Fruit fly (Drosophila melanogaster) whole organism, adult: Measurements from ENCODE around the gene INPP5E.

Source experiments
- CG11617 ChIP-seq: fragments of 200-800 bp; sonication (Bioruptor generic); optimal IDR thresholded peaks from 2 replicates; lab custom pipeline; 2017; ENCODE audit warnings: mild to moderate bottlenecking, missing biosample characterization, missing genetic modification reagents, missing genetic modification characterization
- CG12768 ChIP-seq: fragments of 200-800 bp; sonication (Bioruptor generic); optimal IDR thresholded peaks from 2 replicates; lab custom pipeline; 2017; ENCODE audit warnings: missing biosample characterization, missing genetic modification characterization, mild to moderate bottlenecking, moderate library complexity, missing genetic modification reagents
- CG14711 ChIP-seq: fragments of 200-800 bp; sonication (Bioruptor generic); optimal IDR thresholded peaks from 2 replicates; lab custom pipeline; 2018; ENCODE audit warnings: missing biosample characterization, mild to moderate bottlenecking, missing genetic modification characterization, moderate library complexity
- CG1620 ChIP-seq: fragments of 200-800 bp; sonication (Bioruptor generic); optimal IDR thresholded peaks from 2 replicates; lab custom pipeline; 2016; ENCODE audit warnings: missing biosample characterization, missing genetic modification characterization
- CG33017 ChIP-seq: fragments of 200-800 bp; sonication (Bioruptor generic); optimal IDR thresholded peaks from 2 replicates; lab custom pipeline; 2018; ENCODE audit warnings: missing biosample characterization, mild to moderate bottlenecking, missing genetic modification characterization, moderate library complexity
- CG5204 ChIP-seq: fragments of 200-800 bp; sonication (Bioruptor generic); optimal IDR thresholded peaks from 2 replicates; lab custom pipeline; 2016; ENCODE audit warnings: missing biosample characterization, missing genetic modification characterization
- CG7045 ChIP-seq: fragments of 200-800 bp; sonication (Bioruptor generic); optimal IDR thresholded peaks from 2 replicates; lab custom pipeline; 2017; ENCODE audit warnings: missing biosample characterization, mild to moderate bottlenecking, missing genetic modification characterization
- CG7101 ChIP-seq: fragments of 200-800 bp; sonication (Bioruptor generic); optimal IDR thresholded peaks from 2 replicates; lab custom pipeline; 2018; ENCODE audit warnings: missing biosample characterization, mild to moderate bottlenecking, missing genetic modification characterization, moderate library complexity
- Clk ChIP-seq: fragments of 200-800 bp; sonication (Bioruptor generic); optimal IDR thresholded peaks from 2 replicates; lab custom pipeline; 2017; ENCODE audit warnings: missing biosample characterization, missing genetic modification characterization
- Crg-1 ChIP-seq: fragments of 200-800 bp; sonication (Bioruptor generic); optimal IDR thresholded peaks from 2 replicates; lab custom pipeline; 2016; ENCODE audit warnings: missing biosample characterization, missing genetic modification characterization
- Hr96 ChIP-seq: fragments of 200-800 bp; sonication (Bioruptor generic); optimal IDR thresholded peaks from 2 replicates; lab custom pipeline; 2016; ENCODE audit warnings: missing biosample characterization, missing genetic modification characterization
- Mnt ChIP-seq: fragments of 200-800 bp; sonication (Bioruptor generic); optimal IDR thresholded peaks from 2 replicates; lab custom pipeline; 2016; ENCODE audit warnings: missing biosample characterization, mild to moderate bottlenecking, missing genetic modification characterization
- bab1 ChIP-seq: fragments of 200-800 bp; sonication (Bioruptor generic); optimal IDR thresholded peaks from 3 replicates; lab custom pipeline; 2019; ENCODE audit warnings: missing biosample characterization, mild to moderate bottlenecking, missing genetic modification characterization, moderate library complexity
- cic ChIP-seq: fragments of 200-800 bp; sonication (Bioruptor generic); optimal IDR thresholded peaks from 2 replicates; lab custom pipeline; 2017; ENCODE audit warnings: missing biosample characterization, mild to moderate bottlenecking, missing genetic modification characterization, moderate library complexity
- cnc ChIP-seq, 2 experiments: fragments of >200 bp; optimal IDR thresholded peaks; 2 replicates each; lab custom pipeline; 2017
- kay ChIP-seq: fragments of 200-800 bp; sonication (Bioruptor generic); peaks from one replicate; lab custom pipeline; 2016; ENCODE audit warnings: missing biosample characterization, missing genetic modification characterization, borderline replicate concordance
- ovo ChIP-seq: fragments of 200-800 bp; sonication (Bioruptor generic); optimal IDR thresholded peaks from 2 replicates; lab custom pipeline; 2016; ENCODE audit warnings: missing biosample characterization, missing genetic modification characterization
- pad ChIP-seq: fragments of 200-800 bp; sonication (Bioruptor generic); optimal IDR thresholded peaks from 3 replicates; lab custom pipeline; 2017; ENCODE audit warnings: missing biosample characterization, missing genetic modification characterization, mild to moderate bottlenecking, moderate library complexity, missing genetic modification reagents
- tj ChIP-seq: fragments of 200-800 bp; sonication (Bioruptor generic); optimal IDR thresholded peaks from 3 replicates; lab custom pipeline; 2017; ENCODE audit warnings: missing biosample characterization, mild to moderate bottlenecking, missing genetic modification characterization, moderate library complexity
- toe ChIP-seq: fragments of 200-800 bp; sonication (Bioruptor generic); optimal IDR thresholded peaks from 2 replicates; lab custom pipeline; 2016; ENCODE audit warnings: missing biosample characterization, missing genetic modification characterization

INPP5E gene

DNA sequence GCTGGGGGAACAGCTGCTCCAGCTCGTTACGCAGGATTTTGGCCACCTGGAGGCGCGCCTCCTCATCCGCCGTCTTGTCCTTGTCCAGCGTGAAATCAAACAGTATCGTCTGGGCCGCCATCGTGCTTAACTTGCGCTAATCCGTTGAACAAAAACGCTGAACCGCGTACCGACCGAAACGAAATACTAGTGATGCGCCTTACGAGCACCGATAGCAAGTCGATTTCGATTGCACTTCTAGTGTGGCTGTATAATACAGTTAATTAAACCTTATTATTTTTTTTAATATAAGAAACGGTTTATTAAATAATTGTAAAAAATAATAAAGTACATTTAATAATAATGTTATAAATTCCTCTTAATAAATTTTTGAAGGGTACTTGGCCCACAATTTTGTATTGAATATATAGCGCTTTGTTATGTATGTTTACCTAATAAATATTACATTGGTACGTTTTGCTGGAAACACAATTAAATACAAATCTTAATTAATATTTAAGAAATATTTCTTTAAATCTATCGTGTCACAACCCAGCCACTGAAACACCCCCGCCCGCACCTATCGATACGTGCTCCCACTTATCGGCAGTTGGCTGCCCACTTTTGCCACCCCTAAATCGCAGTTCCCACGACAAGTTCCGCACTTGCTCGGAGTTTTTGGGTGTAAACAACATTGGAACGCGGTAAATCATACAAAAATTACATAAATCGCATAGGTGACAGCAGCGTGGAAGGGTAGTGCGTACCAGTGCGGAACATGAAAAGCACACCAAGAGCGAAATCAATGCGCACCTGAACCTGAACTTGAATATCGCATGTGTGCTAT lies at the start of gene INPP5E, which contains the start of gene Sms:
TSS of gene INPP5E (plus strand) at position 602 of the 826 bp plus-strand sequence.
TSS of gene Sms (minus strand) at position 198 of the 826 bp plus-strand sequence.
- TF ChIP-seq CG11617 (GFP tag; lab: Kevin White, UChicago), result peak; percentile 65
- peak; percentile 49 for TF ChIP-seq CG1620 (GFP tag; lab: Kevin White, UChicago)
- TF ChIP-seq pad (GFP tag; lab: Kevin White, UChicago), result peak; percentile 18
- peak; percentile 23 for TF ChIP-seq Mnt (GFP tag; lab: Kevin White, UChicago)
- TF ChIP-seq toe (GFP tag; lab: Kevin White, UChicago), result peak; percentile 6
- TF ChIP-seq Hr96, result peak; percentile 20
- no peak for TF ChIP-seq cic (GFP tag; lab: Kevin White, UChicago)
- TF ChIP-seq CG14711 (tag; lab: Kevin White, UChicago), result peak; percentile 68
- TF ChIP-seq cnc (optimal IDR thresholded peaks at IDR 0.05; lab: Kevin White, UChicago), result no peak
- TF ChIP-seq CG33017 (tag; lab: Kevin White, UChicago), result no peak
- no peak for TF ChIP-seq kay (GFP tag; lab: Kevin White, UChicago)
- TF ChIP-seq bab1, result peak; percentile 52
- peak; percentile 32 for TF ChIP-seq ovo (GFP tag; lab: Kevin White, UChicago)
- TF ChIP-seq CG5204 (GFP tag; lab: Kevin White, UChicago), result peak; percentile 20
- peak; percentile 44 for TF ChIP-seq CG7045
- peak; percentile 33 for TF ChIP-seq CG7101 (tag; lab: Kevin White, UChicago)
- TF ChIP-seq tj (GFP tag; lab: Kevin White, UChicago), result peak; percentile 18
- TF ChIP-seq CG12768 (GFP tag; lab: Kevin White, UChicago), result no peak

DNA sequence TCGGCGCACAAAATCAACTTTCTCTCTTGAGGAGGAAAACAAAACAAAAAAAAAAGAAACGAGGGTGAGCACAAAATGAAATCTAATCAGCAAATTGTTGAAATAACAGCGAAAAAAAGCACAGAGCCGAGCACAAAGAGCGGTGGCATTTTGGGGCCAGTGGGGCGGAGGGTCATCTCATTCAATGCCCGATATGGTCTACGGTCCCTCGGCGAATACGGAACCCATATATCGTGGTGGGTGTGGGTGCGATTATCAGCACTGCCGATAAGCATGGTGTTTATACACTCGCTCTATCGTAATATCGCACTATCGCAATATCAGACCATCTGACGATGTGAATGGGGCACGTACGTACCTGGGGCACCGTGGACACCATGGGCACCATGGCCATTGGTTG lies 18.8 kb upstream of the INPP5E start:
- peak; percentile 6 for TF ChIP-seq ovo (GFP tag; lab: Kevin White, UChicago)
- peak; percentile 9 for TF ChIP-seq Mnt (GFP tag; lab: Kevin White, UChicago)
- TF ChIP-seq CG33017 (tag; lab: Kevin White, UChicago), result peak; percentile 17
- peak; percentile 44 for TF ChIP-seq CG12768 (GFP tag; lab: Kevin White, UChicago)
- TF ChIP-seq cic (GFP tag; lab: Kevin White, UChicago), result peak; percentile 93
- TF ChIP-seq bab1, result no peak
- peak; percentile 12 for TF ChIP-seq Hr96
- TF ChIP-seq Clk, result no peak

DNA sequence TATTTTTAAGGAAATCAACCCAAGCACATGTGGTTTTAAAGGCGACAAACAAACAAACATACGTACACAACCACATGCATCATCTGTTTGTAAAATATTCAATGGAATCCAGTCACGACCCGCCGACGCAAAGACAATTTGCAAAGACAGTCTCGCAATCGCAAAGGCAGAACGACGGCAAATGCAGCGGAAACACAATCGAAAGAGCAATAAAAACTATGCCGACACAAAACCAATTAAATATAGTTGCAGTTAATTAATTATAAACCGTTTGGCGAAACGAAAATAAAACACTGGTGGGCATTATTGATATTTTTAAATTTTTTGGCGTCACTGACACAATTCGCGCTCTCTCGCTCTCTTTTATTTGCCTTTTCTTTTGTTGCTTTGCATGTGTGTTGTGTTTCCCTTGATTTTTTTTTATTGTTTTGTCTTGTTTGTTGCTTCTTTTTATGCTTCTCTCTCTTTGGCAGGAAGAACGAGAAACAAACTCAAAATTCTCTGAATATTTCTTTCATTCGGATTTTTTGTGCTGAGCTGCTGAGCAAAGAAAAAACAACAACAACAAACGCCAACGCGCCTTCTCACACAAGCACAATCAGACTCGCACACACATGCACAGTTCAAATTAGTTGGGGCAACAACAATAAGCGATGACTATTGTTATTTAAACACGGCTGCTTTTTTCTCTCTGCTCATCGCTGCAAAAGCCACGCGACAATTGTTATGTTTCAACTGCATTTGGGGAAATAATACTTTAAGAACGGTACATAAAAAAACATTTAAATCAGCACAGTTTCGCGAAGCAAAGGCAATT lies 11.7 kb upstream of the INPP5E start:
- peak; percentile 64 to 74 for TF ChIP-seq cnc (optimal IDR thresholded peaks at IDR 0.05; lab: Kevin White, UChicago)
- TF ChIP-seq kay (GFP tag; lab: Kevin White, UChicago), result no peak
- TF ChIP-seq CG33017 (tag; lab: Kevin White, UChicago), result peak; percentile 26
- no peak for TF ChIP-seq CG7045
- TF ChIP-seq CG12768 (GFP tag; lab: Kevin White, UChicago), result peak; percentile 5
- TF ChIP-seq cic (GFP tag; lab: Kevin White, UChicago), result peak; percentile 6
- peak; percentile 25 for TF ChIP-seq ovo (GFP tag; lab: Kevin White, UChicago)
- TF ChIP-seq pad (GFP tag; lab: Kevin White, UChicago), result peak; percentile 7
- peak; percentile 60 for TF ChIP-seq tj (GFP tag; lab: Kevin White, UChicago)
- TF ChIP-seq bab1, result no peak

DNA sequence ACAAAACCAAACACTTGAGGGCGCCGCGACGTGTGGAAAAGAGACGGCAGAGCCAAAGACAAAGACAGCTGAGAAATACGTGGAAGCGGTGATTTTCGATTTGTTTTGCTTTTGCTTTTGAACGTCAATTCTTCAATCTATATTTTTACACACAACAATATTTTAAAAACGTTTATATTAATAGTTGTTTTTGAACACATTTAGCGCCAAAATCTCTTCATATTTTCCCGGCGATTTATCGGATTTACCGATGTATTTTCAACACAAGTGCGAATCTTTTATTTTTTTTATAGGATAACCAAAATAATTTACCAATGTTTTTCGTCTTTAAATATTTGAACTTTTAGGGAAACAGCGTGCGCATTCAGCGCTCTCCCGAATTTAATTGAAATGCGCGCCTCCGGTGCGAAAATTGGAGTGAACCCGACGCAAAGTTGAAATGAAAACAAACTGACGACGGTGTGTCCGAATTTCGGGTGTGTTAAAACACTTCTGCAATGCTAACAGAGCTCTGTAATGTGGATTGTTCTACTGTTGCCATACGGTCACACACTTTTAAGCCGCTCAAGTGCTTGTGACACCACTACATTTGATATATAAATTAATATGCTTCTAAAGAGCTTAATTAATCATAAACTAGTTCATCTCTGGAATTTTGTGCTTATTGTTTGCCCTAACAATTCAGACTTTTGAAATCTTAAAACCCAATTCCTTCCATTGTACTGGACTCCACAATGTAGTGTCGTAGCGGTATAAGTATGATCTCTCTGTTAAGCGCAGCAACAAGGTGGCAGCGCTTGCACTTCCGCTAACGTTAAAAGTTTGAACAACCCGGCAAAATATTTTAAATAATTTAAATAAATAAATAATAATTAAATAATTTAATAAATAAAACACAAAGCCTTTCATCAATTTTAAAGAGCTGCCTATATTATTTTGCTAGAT lies 10.8 kb upstream of the INPP5E start, which contains the start of gene app:
TSS of gene app (minus strand) at position 499 of the 945 bp plus-strand sequence.
- peak; percentile 79 for TF ChIP-seq pad (GFP tag; lab: Kevin White, UChicago)
- TF ChIP-seq CG7101 (tag; lab: Kevin White, UChicago), result peak; percentile 93
- TF ChIP-seq Crg-1 (GFP tag; lab: Kevin White, UChicago), result peak; percentile 88
- peak; percentile 52 for TF ChIP-seq cic (GFP tag; lab: Kevin White, UChicago)
- peak; percentile 88 for TF ChIP-seq toe (GFP tag; lab: Kevin White, UChicago)
- peak; percentile 92 for TF ChIP-seq CG5204 (GFP tag; lab: Kevin White, UChicago)
- peak; percentile 69 for TF ChIP-seq Clk
- peak; percentile 88 for TF ChIP-seq CG11617 (GFP tag; lab: Kevin White, UChicago)
- TF ChIP-seq Mnt (GFP tag; lab: Kevin White, UChicago), result peak; percentile 76
- TF ChIP-seq Hr96, result peak; percentile 83
- peak; percentile 90 for TF ChIP-seq CG12768 (GFP tag; lab: Kevin White, UChicago)
- TF ChIP-seq tj (GFP tag; lab: Kevin White, UChicago), result peak; percentile 71
- TF ChIP-seq kay (GFP tag; lab: Kevin White, UChicago), result peak; percentile 94
- peak; percentile 93 for TF ChIP-seq CG7045
- no peak for TF ChIP-seq cnc (optimal IDR thresholded peaks at IDR 0.05; lab: Kevin White, UChicago)
- TF ChIP-seq ovo (GFP tag; lab: Kevin White, UChicago), result peak; percentile 60
- peak; percentile 81 for TF ChIP-seq CG1620 (GFP tag; lab: Kevin White, UChicago)
- peak; percentile 87 for TF ChIP-seq CG14711 (tag; lab: Kevin White, UChicago)
- peak; percentile 91 for TF ChIP-seq bab1
- TF ChIP-seq CG33017 (tag; lab: Kevin White, UChicago), result peak; percentile 86
